Fruit fly (Drosophila melanogaster) whole organism, prepupa: ENCODE results near the gene Rph.

Experiments used
- CG10669 ChIP-seq: fragments of 200-800 bp; sonication (Bioruptor generic); optimal IDR thresholded peaks from 3 replicates; lab custom pipeline; 2018; ENCODE audit warnings: missing biosample characterization, mild to moderate bottlenecking, missing genetic modification characterization, moderate library complexity
- CG6163 ChIP-seq: fragments of 200-800 bp; sonication (Bioruptor generic); IDR thresholded peaks from 3 replicates; pipeline ENCODE4 v1.3.6; 2022; ENCODE audit warnings: missing biosample characterization, missing genetic modification characterization
- CG7368 ChIP-seq: fragments of 200-800 bp; sonication (Bioruptor generic); optimal IDR thresholded peaks from 3 replicates; lab custom pipeline; 2016; ENCODE audit warnings: missing biosample characterization, missing genetic modification characterization
- CG8632 ChIP-seq: fragments of 200-800 bp; sonication (Bioruptor generic); optimal IDR thresholded peaks from 3 replicates; lab custom pipeline; 2016; ENCODE audit warnings: missing biosample characterization, missing genetic modification characterization
- Hr4 ChIP-seq: fragments of 200-800 bp; sonication (Bioruptor generic); optimal IDR thresholded peaks from 3 replicates; lab custom pipeline; 2016; ENCODE audit warnings: missing biosample characterization, missing genetic modification characterization
- Sox14 ChIP-seq: fragments of 200-800 bp; sonication (Bioruptor generic); optimal IDR thresholded peaks from 3 replicates; lab custom pipeline; 2016; ENCODE audit warnings: missing biosample characterization, missing genetic modification characterization
- cyc ChIP-seq: fragments of 200-800 bp; sonication (Bioruptor generic); optimal IDR thresholded peaks from 3 replicates; lab custom pipeline; 2016; ENCODE audit warnings: missing biosample characterization, missing genetic modification characterization
- fd59A ChIP-seq: fragments of 200-800 bp; sonication (Bioruptor generic); optimal IDR thresholded peaks from 2 replicates; lab custom pipeline; 2017; ENCODE audit warnings: missing biosample characterization, mild to moderate bottlenecking, missing genetic modification characterization, missing genetic modification reagents
- fkh ChIP-seq: fragments of 200-800 bp; sonication (Bioruptor generic); optimal IDR thresholded peaks from 3 replicates; lab custom pipeline; 2017; ENCODE audit warnings: missing biosample characterization, mild to moderate bottlenecking, missing genetic modification characterization, moderate library complexity
- spab ChIP-seq: fragments of 200-800 bp; sonication (Bioruptor generic); optimal IDR thresholded peaks from 2 replicates; lab custom pipeline; 2017; ENCODE audit warnings: missing biosample characterization, mild to moderate bottlenecking, missing genetic modification characterization, missing genetic modification reagents
- svp ChIP-seq: fragments of 200-800 bp; sonication (Bioruptor generic); peaks from one replicate; lab custom pipeline; 2016; ENCODE audit warnings: missing biosample characterization, missing genetic modification characterization

DNA sequence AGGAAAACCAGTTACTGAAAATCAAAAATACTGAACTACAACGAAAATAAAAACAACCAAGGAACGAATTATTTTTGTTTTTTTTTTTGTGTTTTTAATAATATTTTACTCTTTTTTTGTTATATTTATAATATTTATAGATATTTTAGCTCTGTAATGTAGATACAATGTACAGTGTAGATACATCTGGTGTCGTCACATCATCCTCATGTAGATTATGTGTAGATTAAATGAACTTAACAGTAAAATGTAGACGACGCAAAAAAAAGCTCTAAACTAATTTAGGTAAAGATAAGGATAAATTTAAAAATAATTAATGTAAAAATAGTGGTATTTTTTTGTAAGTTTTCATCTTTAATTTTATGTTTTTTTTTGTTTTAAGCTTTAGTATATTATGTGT lies 31.8 kb upstream of the Rph start:
- TF ChIP-seq CG10669 (GFP tag; lab: Kevin White, UChicago) (no peak), CG6163 (GFP tag; lab: Robert Waterston, UW) (no peak), CG8632 (GFP tag; lab: Kevin White, UChicago) (no peak), fkh (GFP tag; lab: Kevin White, UChicago) (no peak), Sox14 (GFP tag; lab: Kevin White, UChicago) (no peak), spab (GFP tag; lab: Kevin White, UChicago) (no peak), fd59A (GFP tag; lab: Kevin White, UChicago) (no peak), Hr4 (no peak), CG7368 (no peak), cyc (GFP tag; lab: Kevin White, UChicago) (no peak), svp (GFP tag; lab: Kevin White, UChicago) (no peak)
